Worm (Caenorhabditis elegans) whole organism, L4 larva: ENCODE results near the gene C51E3.6.
A peak's percentile ranks its signal among the peaks of the same experiment; 100 is the strongest.

Experiments used
- R02D3.7 ChIP-seq: fragments of 150-350 bp; sonication (generic microtip); optimal IDR thresholded peaks from 3 replicates; lab custom pipeline; 2014; ENCODE audit warnings: missing biosample characterization, missing genetic modification characterization
- aha-1 ChIP-seq: fragments of 150-350 bp; peaks from one replicate; lab custom pipeline; 2014; ENCODE audit warnings: missing biosample characterization, missing genetic modification characterization
- ceh-82 ChIP-seq: sonication (generic microtip); optimal IDR thresholded peaks from 2 replicates; lab custom pipeline; 2017; ENCODE audit warnings: missing biosample characterization, missing genetic modification characterization
- daf-16 ChIP-seq, 3 experiments: sonication (generic microtip); optimal IDR thresholded peaks; 2 replicates each; lab custom pipeline; 2016 to 2017; ENCODE audit warnings: missing genetic modification characterization in 3 of 3, missing genetic modification reagents in 3 of 3, mild to moderate bottlenecking in 2 of 3, missing compliant biosample characterization in 2 of 3, missing biosample characterization in 1 of 3, moderate library complexity in 1 of 3
- dmd-6 ChIP-seq: fragments of 200-800 bp; sonication (Bioruptor generic); IDR thresholded peaks from 2 replicates; pipeline ENCODE4 v1.3.6; 2022; ENCODE audit warnings: missing genetic modification reagents, missing genetic modification characterization, missing compliant biosample characterization
- dmd-9 ChIP-seq: fragments of 200-800 bp; sonication (Bioruptor generic); IDR thresholded peaks from 2 replicates; pipeline ENCODE4 v1.3.6; 2022; ENCODE audit warnings: missing genetic modification reagents, missing genetic modification characterization, missing compliant biosample characterization
- dve-1 ChIP-seq: sonication (generic microtip); optimal IDR thresholded peaks from 2 replicates; lab custom pipeline; 2017; ENCODE audit warnings: antibody characterized with exemption, mild to moderate bottlenecking, missing genetic modification characterization, missing compliant biosample characterization; ENCODE audit not compliant: insufficient read depth
- gei-8 ChIP-seq: fragments of 200-800 bp; sonication (Bioruptor generic); optimal IDR thresholded peaks from 2 replicates; lab custom pipeline; 2018; ENCODE audit warnings: mild to moderate bottlenecking, missing genetic modification characterization, missing compliant biosample characterization
- hif-1 ChIP-seq, 2 experiments: sonication (generic microtip); optimal IDR thresholded peaks; 2 replicates each; lab custom pipeline; 2016 to 2017; ENCODE audit warnings: missing compliant biosample characterization in 2 of 2, missing genetic modification characterization in 2 of 2, missing genetic modification reagents in 2 of 2, missing genotype in 2 of 2, mild to moderate bottlenecking in 1 of 2
- hlh-11 ChIP-seq: fragments of 200-800 bp; sonication (Bioruptor generic); optimal IDR thresholded peaks from 2 replicates; lab custom pipeline; 2018; ENCODE audit warnings: mild to moderate bottlenecking, missing genetic modification characterization, missing compliant biosample characterization
- jun-1 ChIP-seq: fragments of 150-350 bp; optimal IDR thresholded peaks from 2 replicates; lab custom pipeline; 2014; ENCODE audit warnings: missing biosample characterization, missing genetic modification reagents, missing genetic modification characterization
- lin-1 ChIP-seq: fragments of 200-800 bp; sonication (Bioruptor generic); IDR thresholded peaks from 2 replicates; pipeline ENCODE4 v1.3.6; 2022; ENCODE audit warnings: missing genetic modification reagents, missing genetic modification characterization, missing compliant biosample characterization
- lin-13 ChIP-seq: fragments of 150-350 bp; optimal IDR thresholded peaks from 2 replicates; lab custom pipeline; 2014; ENCODE audit warnings: missing biosample characterization, missing genetic modification reagents, missing genetic modification characterization
- lin-38 ChIP-seq: fragments of 200-800 bp; sonication (Bioruptor generic); IDR thresholded peaks from 2 replicates; pipeline ENCODE4 v1.3.6; 2022; ENCODE audit warnings: missing genetic modification reagents, missing genetic modification characterization, missing compliant biosample characterization
- lsy-2 ChIP-seq, 2 experiments: fragments of 150-350 bp in 1 of 2; sonication (generic microtip) in 1 of 2; optimal IDR thresholded peaks; 2 replicates each; lab custom pipeline; 2014 to 2017; ENCODE audit warnings: missing biosample characterization in 2 of 2, missing genetic modification characterization in 2 of 2
- mdt-29 ChIP-seq: fragments of 200-800 bp; sonication (Bioruptor generic); IDR thresholded peaks from 2 replicates; pipeline ENCODE4 v1.3.6; 2022; ENCODE audit warnings: missing genetic modification reagents, missing genetic modification characterization, missing compliant biosample characterization
- mep-1 ChIP-seq: fragments of 150-350 bp; sonication (generic microtip); optimal IDR thresholded peaks from 3 replicates; lab custom pipeline; 2014; ENCODE audit warnings: missing biosample characterization, missing genetic modification characterization
- mes-2 ChIP-seq: sonication (generic microtip); optimal IDR thresholded peaks from 2 replicates; lab custom pipeline; 2016; ENCODE audit warnings: missing genotype, mild to moderate bottlenecking, missing genetic modification characterization, missing compliant biosample characterization; ENCODE audit not compliant: poor library complexity, severe bottlenecking
- nhr-11 ChIP-seq: fragments of 150-350 bp; optimal IDR thresholded peaks from 2 replicates; lab custom pipeline; 2014; ENCODE audit warnings: missing biosample characterization, missing genetic modification characterization
- nhr-41 ChIP-seq: fragments of 200-800 bp; sonication (Bioruptor generic); IDR thresholded peaks from 2 replicates; pipeline ENCODE4 v1.3.6; 2022; ENCODE audit warnings: missing genetic modification reagents, missing genetic modification characterization, missing compliant biosample characterization
- nhr-48 ChIP-seq: sonication (generic microtip); optimal IDR thresholded peaks from 2 replicates; lab custom pipeline; 2016; ENCODE audit warnings: mild to moderate bottlenecking, missing genetic modification characterization, missing compliant biosample characterization
- saeg-2 ChIP-seq: fragments of 200-800 bp; sonication (Bioruptor generic); IDR thresholded peaks from 2 replicates; pipeline ENCODE4 v1.3.6; 2022; ENCODE audit warnings: missing genetic modification reagents, missing genetic modification characterization, missing compliant biosample characterization
- set-16 ChIP-seq: fragments of 200-800 bp; sonication (Bioruptor generic); IDR thresholded peaks from 2 replicates; pipeline ENCODE4 v1.3.6; 2022; ENCODE audit warnings: missing genetic modification reagents, missing genetic modification characterization, missing compliant biosample characterization
- snpc-1.2 ChIP-seq: fragments of 200-800 bp; sonication (Bioruptor generic); IDR thresholded peaks from 2 replicates; pipeline ENCODE4 v1.3.6; 2022; ENCODE audit warnings: missing genetic modification reagents, missing genetic modification characterization, missing compliant biosample characterization
- unc-62 ChIP-seq, 3 experiments: fragments of 150-350 bp in 1 of 3; sonication (generic microtip); optimal IDR thresholded peaks in 2 of 3; peaks in 1 of 3; 1 replicate in 1 of 3; 2 replicates in 2 of 3; lab custom pipeline; 2014 to 2017; ENCODE audit warnings: missing biosample characterization in 3 of 3, missing genetic modification characterization in 3 of 3, missing genetic modification reagents in 3 of 3, missing genotype in 1 of 3
- vab-7 ChIP-seq: fragments of 200-800 bp; sonication (Bioruptor generic); IDR thresholded peaks from 2 replicates; pipeline ENCODE4 v1.3.6; 2022; ENCODE audit warnings: missing genetic modification reagents, missing genetic modification characterization, missing compliant biosample characterization
- zfp-3 ChIP-seq: fragments of 200-800 bp; sonication (Bioruptor generic); conservative IDR thresholded peaks from 2 replicates; pipeline ENCODE4 v1.3.6; 2022; ENCODE audit warnings: missing genetic modification reagents, missing genetic modification characterization, missing compliant biosample characterization
- ztf-11 ChIP-seq: fragments of 150-350 bp; optimal IDR thresholded peaks from 2 replicates; lab custom pipeline; 2014; ENCODE audit warnings: missing biosample characterization, missing genetic modification characterization
- ztf-7 ChIP-seq: fragments of 150-350 bp; optimal IDR thresholded peaks from 2 replicates; lab custom pipeline; 2014; ENCODE audit warnings: missing biosample characterization, missing genetic modification characterization

C51E3.6 gene

ce11 chrV:10148352-10148751 lies 17.9 kb downstream of the C51E3.6 start, which contains the start of gene srsx-26:
Gene srsx-26 (plus strand): TSS chrV:10148652.
- TF ChIP-seq gei-8 (GFP tag; lab: Kevin White, UChicago): no peak
- no peak for TF ChIP-seq dmd-9 (GFP tag; lab: Robert Waterston, UW)
- TF ChIP-seq mep-1 (tag; lab: Kevin White, UChicago): no peak
- no peak for TF ChIP-seq ceh-82 (tag; lab: Kevin White, UChicago)
- TF ChIP-seq vab-7 (GFP tag; lab: Robert Waterston, UW): no peak
- no peak for TF ChIP-seq zfp-3
- no peak for TF ChIP-seq jun-1 (tag; lab: Kevin White, UChicago)
- no peak for TF ChIP-seq mdt-29 (GFP tag; lab: Robert Waterston, UW)
- no peak for TF ChIP-seq ztf-7 (tag; lab: Kevin White, UChicago)
- no peak for TF ChIP-seq lin-13
- TF ChIP-seq ztf-11 (tag; lab: Kevin White, UChicago): no peak
- no peak for TF ChIP-seq dve-1 (tag; lab: Kevin White, UChicago)
- TF ChIP-seq lin-38: no peak
- no peak for TF ChIP-seq dmd-6 (GFP tag; lab: Robert Waterston, UW)
- no peak for TF ChIP-seq nhr-41 (GFP tag; lab: Robert Waterston, UW)

- TF ChIP-seq hif-1 (tag; optimal IDR thresholded peaks at IDR 0.05; lab: Kevin White, UChicago) (peak in 1 of 2 experiments; percentile 78), aha-1 (peak; percentile 82), nhr-11 (tag; lab: Kevin White, UChicago) (peak; percentile 35), daf-16 (GFP tag; optimal IDR thresholded peaks at IDR 0.05; lab: Kevin White, UChicago) (peak in 1 of 2 experiments; percentile 20), daf-16 (tag; optimal IDR thresholded peaks at IDR 0.05; lab: Kevin White, UChicago) (no peak), R02D3.7 (no peak), unc-62 (GFP tag; optimal IDR thresholded peaks at IDR 0.05 in 1 of 2; lab: Kevin White, UChicago) (peak in 1 of 2 experiments; percentile 19), unc-62 (tag; optimal IDR thresholded peaks at IDR 0.05; lab: Kevin White, UChicago) (no peak), saeg-2 (GFP tag; lab: Robert Waterston, UW) (no peak)
Measured at ce11 chrV:10146787-10147186, 19.5 kb downstream of the C51E3.6 start.

- peak; percentile 5 for TF ChIP-seq hlh-11 (tag; lab: Kevin White, UChicago)
- TF ChIP-seq aha-1: peak; percentile 11
- TF ChIP-seq lin-1: no peak
Measured at ce11 chrV:10145653-10146052, 20.6 kb downstream of the C51E3.6 start, which contains the start of gene C51E3.9. Gene C51E3.9 (plus strand): TSS chrV:10145953.

ce11 chrV:10138582-10138981 lies 27.7 kb downstream of the C51E3.6 start:
- TF ChIP-seq snpc-1.2 (GFP tag; lab: Robert Waterston, UW): peak; percentile 63; the same call in 1 of the 2 replicates
- TF ChIP-seq set-16 (GFP tag; lab: Robert Waterston, UW): peak; percentile 63
- TF ChIP-seq lin-38: peak; percentile 60

- peak; percentile 47; the same call in 1 of the 2 replicates for TF ChIP-seq set-16 (GFP tag; lab: Robert Waterston, UW)
- TF ChIP-seq, all 104 proteins: peak for 1; not testable (repeated sequence) for 103
Measured at ce11 chrV:10136644-10137043, 29.6 kb downstream of the C51E3.6 start.

ce11 chrV:10134077-10134693 lies 32.1 kb downstream of the C51E3.6 start, which contains the start of the genes C08B6.18, wdr-20 and C08B6.8:
Gene C08B6.18 (minus strand): TSS chrV:10134127.
Gene wdr-20 (minus strand): TSS chrV:10134158.
Gene C08B6.8 (plus strand): TSS chrV:10134643.
- TF ChIP-seq mes-2 (tag; lab: Kevin White, UChicago) (peak; percentile 21), lin-38 (peak; percentile 62), lsy-2 (tag; optimal IDR thresholded peaks at IDR 0.05; lab: Kevin White, UChicago) (peak in 1 of 2 experiments; percentile 44), nhr-48 (tag; lab: Kevin White, UChicago) (no peak)
